Fruit fly (Drosophila melanogaster) whole organism, embryonic: ENCODE results near the gene Mrgn1.

Experiments
- Asciz ChIP-seq: fragments of 200-800 bp; sonication (Bioruptor generic); optimal IDR thresholded peaks from 2 replicates; lab custom pipeline; 2017; ENCODE audit warnings: missing biosample characterization, mild to moderate bottlenecking, missing genetic modification characterization, missing genetic modification reagents
- CG11085 ChIP-seq: fragments of 200-800 bp; sonication (Bioruptor generic); IDR thresholded peaks from 2 replicates; pipeline ENCODE4 v1.3.6; 2022; ENCODE audit warnings: missing biosample characterization, missing genetic modification characterization
- CG13624 ChIP-seq: fragments of 200-800 bp; sonication (Bioruptor generic); optimal IDR thresholded peaks from 2 replicates; lab custom pipeline; 2016; ENCODE audit warnings: missing biosample characterization, missing genetic modification characterization
- CG14860 ChIP-seq: fragments of 200-800 bp; sonication (Bioruptor generic); IDR thresholded peaks from 3 replicates; pipeline ENCODE4 v1.3.6; 2022; ENCODE audit warnings: missing biosample characterization, missing genetic modification characterization; ENCODE audit not compliant: partially characterized antibody
- CG14965 ChIP-seq: fragments of 200-800 bp; sonication (Bioruptor generic); optimal IDR thresholded peaks from 2 replicates; lab custom pipeline; 2016; ENCODE audit warnings: missing biosample characterization, missing genetic modification characterization, borderline replicate concordance
- CG15011 ChIP-seq: fragments of 200-800 bp; sonication (Bioruptor generic); optimal IDR thresholded peaks from 3 replicates; lab custom pipeline; 2018; ENCODE audit warnings: missing biosample characterization, mild to moderate bottlenecking, missing genetic modification characterization
- CG18619 ChIP-seq: fragments of 200-800 bp; sonication (Bioruptor generic); optimal IDR thresholded peaks from 3 replicates; lab custom pipeline; 2017; ENCODE audit warnings: missing biosample characterization, mild to moderate bottlenecking, missing genetic modification characterization
- CG2120 ChIP-seq: fragments of 200-800 bp; sonication (Bioruptor generic); optimal IDR thresholded peaks from 3 replicates; lab custom pipeline; 2016; ENCODE audit warnings: missing biosample characterization, missing genetic modification characterization
- CG3163 ChIP-seq: fragments of 200-800 bp; sonication (Bioruptor generic); optimal IDR thresholded peaks from 3 replicates; lab custom pipeline; 2016; ENCODE audit warnings: missing biosample characterization, missing genetic modification characterization
- CG32532 ChIP-seq: fragments of 200-800 bp; sonication (Bioruptor generic); IDR thresholded peaks from 2 replicates; pipeline ENCODE4 v1.3.6; 2022; ENCODE audit warnings: missing biosample characterization, missing genetic modification characterization
- CG33557 ChIP-seq: fragments of 200-800 bp; sonication (Bioruptor generic); optimal IDR thresholded peaks from 2 replicates; lab custom pipeline; 2019; ENCODE audit warnings: missing biosample characterization, mild to moderate bottlenecking, missing genetic modification characterization, moderate library complexity
- CG4282 ChIP-seq: fragments of 200-800 bp; sonication (Bioruptor generic); optimal IDR thresholded peaks from 2 replicates; lab custom pipeline; 2016; ENCODE audit warnings: missing biosample characterization, missing genetic modification characterization
- CG5180 ChIP-seq: fragments of 200-800 bp; sonication (Bioruptor generic); optimal IDR thresholded peaks from 3 replicates; lab custom pipeline; 2017; ENCODE audit warnings: missing biosample characterization, missing genetic modification characterization, mild to moderate bottlenecking, moderate library complexity, missing genetic modification reagents
- CG6683 ChIP-seq: fragments of 200-800 bp; sonication (Bioruptor generic); optimal IDR thresholded peaks from 2 replicates; lab custom pipeline; 2017; ENCODE audit warnings: missing biosample characterization, mild to moderate bottlenecking, missing genetic modification characterization, missing genetic modification reagents
- CG7357 ChIP-seq: fragments of 200-800 bp; sonication (Bioruptor generic); IDR thresholded peaks from 3 replicates; pipeline ENCODE4 v1.3.6; 2022; ENCODE audit warnings: missing biosample characterization, missing genetic modification characterization
- CG7786 ChIP-seq: fragments of 200-800 bp; sonication (Bioruptor generic); optimal IDR thresholded peaks from 2 replicates; lab custom pipeline; 2016; ENCODE audit warnings: missing biosample characterization, missing genetic modification characterization
- CG7987 ChIP-seq: fragments of 200-800 bp; sonication (Bioruptor generic); optimal IDR thresholded peaks from 2 replicates; lab custom pipeline; 2018; ENCODE audit warnings: missing biosample characterization, mild to moderate bottlenecking, missing genetic modification characterization, moderate library complexity
- CG8281 ChIP-seq: fragments of 200-800 bp; sonication (Bioruptor generic); optimal IDR thresholded peaks from 2 replicates; lab custom pipeline; 2018; ENCODE audit warnings: missing biosample characterization, mild to moderate bottlenecking, missing genetic modification characterization, moderate library complexity
- CG8388 ChIP-seq: fragments of 200-800 bp; sonication (Bioruptor generic); optimal IDR thresholded peaks from 2 replicates; lab custom pipeline; 2019; ENCODE audit warnings: missing biosample characterization, mild to moderate bottlenecking, missing genetic modification characterization, moderate library complexity
- CG9215 ChIP-seq: fragments of 200-800 bp; sonication (Bioruptor generic); IDR thresholded peaks from 2 replicates; pipeline ENCODE4 v1.3.6; 2022; ENCODE audit warnings: missing biosample characterization, missing genetic modification characterization
- Dip3 ChIP-seq: fragments of 200-800 bp; sonication (Bioruptor generic); optimal IDR thresholded peaks from 3 replicates; lab custom pipeline; 2016; ENCODE audit warnings: missing biosample characterization, missing genetic modification characterization
- E2f2 ChIP-seq: fragments of 200-800 bp; sonication (Bioruptor generic); IDR thresholded peaks from 2 replicates; pipeline ENCODE4 v1.3.6; 2022; ENCODE audit warnings: missing biosample characterization, missing genetic modification characterization
- Ets97D ChIP-seq: fragments of 200-800 bp; sonication (Bioruptor generic); optimal IDR thresholded peaks from 3 replicates; lab custom pipeline; 2016; ENCODE audit warnings: missing biosample characterization, missing genetic modification characterization
- Gug ChIP-seq: fragments of 200-800 bp; sonication (Bioruptor generic); IDR thresholded peaks from 4 replicates; pipeline ENCODE4 v1.3.6; 2022; ENCODE audit warnings: missing biosample characterization, missing genetic modification characterization
- HLH4C ChIP-seq: fragments of 200-800 bp; sonication (Bioruptor generic); IDR thresholded peaks from 3 replicates; pipeline ENCODE4 v1.3.6; 2022; ENCODE audit warnings: missing biosample characterization, missing genetic modification characterization; ENCODE audit not compliant: partially characterized antibody
- Hand ChIP-seq: fragments of 200-800 bp; sonication (Bioruptor generic); optimal IDR thresholded peaks from 2 replicates; lab custom pipeline; 2017; ENCODE audit warnings: mild to moderate bottlenecking, missing biosample characterization, missing genetic modification reagents, missing genetic modification characterization
- Mes4 ChIP-seq: fragments of 200-800 bp; sonication (Bioruptor generic); optimal IDR thresholded peaks from 2 replicates; lab custom pipeline; 2016; ENCODE audit warnings: missing biosample characterization, missing genetic modification characterization
- Poxn ChIP-seq: fragments of 200-800 bp; sonication (Bioruptor generic); IDR thresholded peaks from 2 replicates; pipeline ENCODE4 v1.3.6; 2022; ENCODE audit warnings: missing biosample characterization, missing genetic modification characterization
- Stat92E ChIP-seq, 3 experiments: fragments of >200 bp in 2 of 3; fragments of 200-800 bp in 1 of 3; sonication (Bioruptor generic) in 1 of 3; optimal IDR thresholded peaks; 2 replicates each; lab custom pipeline; 2017 to 2019; ENCODE audit warnings: missing biosample characterization in 3 of 3, missing genetic modification characterization in 3 of 3, mild to moderate bottlenecking in 1 of 3, moderate library complexity in 1 of 3
- ac ChIP-seq: fragments of 200-800 bp; sonication (Bioruptor generic); optimal IDR thresholded peaks from 3 replicates; lab custom pipeline; 2017; ENCODE audit warnings: missing biosample characterization, mild to moderate bottlenecking, missing genetic modification characterization
- az2 ChIP-seq: fragments of 200-800 bp; sonication (Bioruptor generic); optimal IDR thresholded peaks from 3 replicates; lab custom pipeline; 2016; ENCODE audit warnings: missing biosample characterization, missing genetic modification characterization
- bowl ChIP-seq: fragments of 200-800 bp; sonication (Bioruptor generic); IDR thresholded peaks from 2 replicates; pipeline ENCODE4 v1.3.6; 2022; ENCODE audit warnings: missing biosample characterization, missing genetic modification characterization
- danr ChIP-seq: fragments of 200-800 bp; sonication (Bioruptor generic); IDR thresholded peaks from 2 replicates; pipeline ENCODE4 v1.3.6; 2022; ENCODE audit warnings: missing biosample characterization, missing genetic modification characterization
- dimm ChIP-seq: fragments of 200-800 bp; sonication (Bioruptor generic); IDR thresholded peaks from 2 replicates; pipeline ENCODE4 v1.3.6; 2022; ENCODE audit warnings: missing biosample characterization, missing genetic modification characterization
- dmrt99B ChIP-seq: fragments of 200-800 bp; sonication (Bioruptor generic); optimal IDR thresholded peaks from 2 replicates; lab custom pipeline; 2018; ENCODE audit warnings: missing biosample characterization, mild to moderate bottlenecking, missing genetic modification characterization, moderate library complexity
- esg ChIP-seq: fragments of 200-800 bp; sonication (Bioruptor generic); conservative IDR thresholded peaks from 2 replicates; pipeline ENCODE4 v1.3.6; 2022; ENCODE audit warnings: missing biosample characterization, missing genetic modification characterization
- fru ChIP-seq: fragments of >200 bp; optimal IDR thresholded peaks from 2 replicates; lab custom pipeline; 2017
- insv ChIP-seq, 2 experiments: fragments of 200-800 bp; sonication (Bioruptor generic); optimal IDR thresholded peaks; 3 replicates each; lab custom pipeline; 2016 to 2018; ENCODE audit warnings: missing biosample characterization in 2 of 2, missing genetic modification characterization in 2 of 2
- maf-S ChIP-seq: fragments of 200-800 bp; sonication (Bioruptor generic); optimal IDR thresholded peaks from 2 replicates; lab custom pipeline; 2016; ENCODE audit warnings: missing biosample characterization, missing genetic modification characterization
- nom ChIP-seq: fragments of 200-800 bp; sonication (Bioruptor generic); optimal IDR thresholded peaks from 2 replicates; lab custom pipeline; 2017; ENCODE audit warnings: missing biosample characterization, missing genetic modification characterization, mild to moderate bottlenecking, moderate library complexity, missing genetic modification reagents
- row ChIP-seq: fragments of 200-800 bp; sonication (Bioruptor generic); IDR thresholded peaks from 3 replicates; pipeline ENCODE4 v1.3.6; 2022; ENCODE audit warnings: missing biosample characterization, missing genetic modification characterization
- salm ChIP-seq: fragments of 200-800 bp; sonication (Bioruptor generic); optimal IDR thresholded peaks from 2 replicates; lab custom pipeline; 2018; ENCODE audit warnings: missing biosample characterization, mild to moderate bottlenecking, missing genetic modification characterization
- seq ChIP-seq: fragments of 200-800 bp; sonication (Bioruptor generic); IDR thresholded peaks from 2 replicates; pipeline ENCODE4 v1.3.6; 2022; ENCODE audit warnings: missing biosample characterization, missing genetic modification characterization
- sim ChIP-seq: fragments of 200-800 bp; sonication (Bioruptor generic); IDR thresholded peaks from 2 replicates; pipeline ENCODE4 v1.3.6; 2022; ENCODE audit warnings: missing biosample characterization, missing genetic modification characterization
- slou ChIP-seq: fragments of 200-800 bp; sonication (Bioruptor generic); optimal IDR thresholded peaks from 3 replicates; lab custom pipeline; 2016; ENCODE audit warnings: missing biosample characterization, missing genetic modification characterization
- sqz ChIP-seq: fragments of 200-800 bp; sonication (Bioruptor generic); optimal IDR thresholded peaks from 3 replicates; lab custom pipeline; 2018; ENCODE audit warnings: missing biosample characterization, mild to moderate bottlenecking, missing genetic modification characterization
- sr ChIP-seq: fragments of 200-800 bp; sonication (Bioruptor generic); IDR thresholded peaks from 3 replicates; pipeline ENCODE4 v1.3.6; 2022; ENCODE audit warnings: missing biosample characterization, missing genetic modification characterization
- sug ChIP-seq: fragments of 200-800 bp; optimal IDR thresholded peaks from 2 replicates; lab custom pipeline; 2019; ENCODE audit warnings: missing biosample characterization, mild to moderate bottlenecking, missing genetic modification characterization, moderate library complexity
- tap ChIP-seq: fragments of 200-800 bp; optimal IDR thresholded peaks from 3 replicates; lab custom pipeline; 2019; ENCODE audit warnings: missing biosample characterization, mild to moderate bottlenecking, missing genetic modification characterization, moderate library complexity
- trem ChIP-seq: fragments of 200-800 bp; optimal IDR thresholded peaks from 3 replicates; lab custom pipeline; 2019; ENCODE audit warnings: missing biosample characterization, mild to moderate bottlenecking, missing genetic modification characterization, moderate library complexity
- zen2 ChIP-seq: fragments of 200-800 bp; sonication (Bioruptor generic); IDR thresholded peaks from 3 replicates; pipeline ENCODE4 v1.3.6; 2022; ENCODE audit warnings: missing biosample characterization, missing genetic modification characterization; ENCODE audit not compliant: partially characterized antibody
- zfh2 ChIP-seq: fragments of 200-800 bp; sonication (Bioruptor generic); optimal IDR thresholded peaks from 2 replicates; lab custom pipeline; 2016; ENCODE audit warnings: missing biosample characterization, missing genetic modification characterization

Gene Mrgn1

DNA sequence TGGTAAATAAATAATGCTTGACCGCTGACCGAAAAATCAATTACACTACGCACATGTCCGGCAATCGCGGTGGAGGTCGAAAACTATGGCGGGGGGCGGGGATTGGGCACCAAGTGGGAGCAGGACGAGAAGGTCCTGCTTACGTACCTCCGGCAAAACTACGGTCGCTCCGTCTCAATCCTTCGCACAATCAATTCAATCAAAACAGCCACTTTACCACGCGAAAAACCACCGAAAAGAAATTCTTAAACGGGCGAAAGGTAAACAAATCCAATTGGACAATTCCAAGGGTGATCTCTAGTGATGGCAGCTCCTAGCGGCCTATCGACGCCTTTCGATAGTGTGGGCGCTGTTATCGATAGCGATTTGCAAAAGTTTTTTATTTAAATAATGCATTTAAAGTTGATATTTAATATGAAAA, 3.8 kb downstream of the Mrgn1 start, which contains the start of gene Nadsyn (continued):
- TF ChIP-seq sqz (GFP tag; lab: Kevin White, UChicago) (no peak), sim (GFP tag; lab: Robert Waterston, UW) (no peak), Ets97D (GFP tag; lab: Kevin White, UChicago) (peak; percentile 25), Stat92E (GFP tag; optimal IDR thresholded peaks at IDR 0.05; lab: Kevin White, UChicago) (no peak), row (peak; percentile 65), sr (no peak), CG7786 (GFP tag; lab: Kevin White, UChicago) (no peak), CG7987 (GFP tag; lab: Kevin White, UChicago) (no peak), Dip3 (GFP tag; lab: Kevin White, UChicago) (no peak), nom (GFP tag; lab: Kevin White, UChicago) (no peak), insv (GFP tag; optimal IDR thresholded peaks at IDR 0.05; lab: Kevin White, UChicago) (peak; percentile 59 to 93), bowl (no peak), CG18619 (GFP tag; lab: Kevin White, UChicago) (no peak), salm (tag; lab: Kevin White, UChicago) (no peak), danr (no peak), fru (lab: Kevin White, UChicago) (no peak), tap (no peak), trem (tag; lab: Kevin White, UChicago) (peak; percentile 51), slou (GFP tag; lab: Kevin White, UChicago) (no peak), CG3163 (GFP tag; lab: Kevin White, UChicago) (no peak), CG2120 (no peak), maf-S (GFP tag; lab: Kevin White, UChicago) (no peak), CG13624 (GFP tag; lab: Kevin White, UChicago) (no peak), Mes4 (GFP tag; lab: Kevin White, UChicago) (no peak), az2 (GFP tag; lab: Kevin White, UChicago) (no peak), esg (GFP tag; lab: Robert Waterston, UW) (no peak), Hand (GFP tag; lab: Kevin White, UChicago) (no peak), CG11085 (GFP tag; lab: Robert Waterston, UW) (no peak), dimm (GFP tag; lab: Robert Waterston, UW) (no peak), dmrt99B (no peak), CG14965 (GFP tag; lab: Kevin White, UChicago) (no peak), ac (GFP tag; lab: Kevin White, UChicago) (no peak), HLH4C (GFP tag; lab: Robert Waterston, UW) (peak; percentile 81), seq (GFP tag; lab: Robert Waterston, UW) (no peak), CG15011 (no peak), Asciz (GFP tag; lab: Kevin White, UChicago) (no peak), sug (tag; lab: Kevin White, UChicago) (no peak), zfh2 (no peak), CG33557 (GFP tag; lab: Kevin White, UChicago) (no peak), CG7357 (GFP tag; lab: Robert Waterston, UW) (no peak), CG8388 (GFP tag; lab: Kevin White, UChicago) (no peak), CG5180 (GFP tag; lab: Kevin White, UChicago) (no peak), Poxn (no peak), CG9215 (no peak), CG32532 (GFP tag; lab: Robert Waterston, UW) (no peak), CG14860 (peak; percentile 69), CG6683 (no peak), Gug (GFP tag; lab: Robert Waterston, UW) (no peak), E2f2 (GFP tag; lab: Robert Waterston, UW) (peak; percentile 77), zen2 (GFP tag; lab: Robert Waterston, UW) (peak; percentile 71), CG8281 (tag; lab: Kevin White, UChicago) (no peak), CG4282 (GFP tag; lab: Kevin White, UChicago) (no peak)
